Worm (Caenorhabditis elegans): ENCODE data around the gene K11D12.7.

- no peak for TF ChIP-seq dao-5 (tag; optimal IDR thresholded peaks at IDR 0.05)
- no peak for TF ChIP-seq him-1 (tag; optimal IDR thresholded peaks at IDR 0.05)
Measured at ce11 chrV:5018810-5019274, 17.4 kb downstream of the K11D12.7 start, which contains the start of gene srr-4.
